Fruit fly (Drosophila melanogaster) ovary, adult (tissue): Measurements from ENCODE around the gene Tpt.

Source experiments
- CG17801 ChIP-seq: fragments of 200-800 bp; optimal IDR thresholded peaks from 2 replicates; lab custom pipeline; 2019; ENCODE audit warnings: missing biosample characterization, mild to moderate bottlenecking, missing genetic modification characterization, moderate library complexity; ENCODE audit not compliant: partially characterized antibody

Gene Tpt

dm6 chr3L:8358776-8359455 lies 46.2 kb downstream of the Tpt start:
- no peak for TF ChIP-seq CG17801 (GFP tag; lab: Kevin White, UChicago)

- peak; percentile 10 for TF ChIP-seq CG17801 (GFP tag; lab: Kevin White, UChicago)
Measured at dm6 chr3L:8358138-8358537, 46.9 kb downstream of the Tpt start.

dm6 chr3L:8356196-8356595 lies 48.9 kb downstream of the Tpt start, which contains the start of gene Culd:
TSS of gene Culd (minus strand) at chr3L:8356296.
- TF ChIP-seq CG17801 (GFP tag; lab: Kevin White, UChicago): no peak
